Worm (Caenorhabditis elegans) whole organism, late embryonic: ENCODE results near the gene Y15E3A.4.
A peak's percentile ranks its signal among the peaks of the same experiment; 100 is the strongest.

ENCODE experiments used
- C38D4.7 ChIP-seq: fragments of 200-800 bp; sonication (Bioruptor generic); optimal IDR thresholded peaks from 2 replicates; lab custom pipeline; 2018; ENCODE audit warnings: mild to moderate bottlenecking, missing genetic modification characterization, moderate library complexity, missing compliant biosample characterization
- F13H6.1 ChIP-seq: sonication (generic microtip); optimal IDR thresholded peaks from 2 replicates; lab custom pipeline; 2016; ENCODE audit warnings: missing genetic modification characterization, missing compliant biosample characterization
- K09A11.1 ChIP-seq: sonication (generic microtip); optimal IDR thresholded peaks from 2 replicates; lab custom pipeline; 2017; ENCODE audit warnings: antibody characterized with exemption, mild to moderate bottlenecking, missing genetic modification characterization, missing compliant biosample characterization; ENCODE audit not compliant: insufficient read depth
- T23F11.4 ChIP-seq: fragments of 200-800 bp; sonication (Bioruptor generic); optimal IDR thresholded peaks from 2 replicates; lab custom pipeline; 2018; ENCODE audit warnings: mild to moderate bottlenecking, missing genetic modification characterization, missing compliant biosample characterization
- ahr-1 ChIP-seq: sonication (generic microtip); optimal IDR thresholded peaks from 2 replicates; lab custom pipeline; 2016; ENCODE audit warnings: missing genetic modification characterization, missing compliant biosample characterization
- ama-1 ChIP-seq: fragments of 150-350 bp; optimal IDR thresholded peaks from 2 replicates; lab custom pipeline; 2014
- ceh-14 ChIP-seq: sonication (generic microtip); optimal IDR thresholded peaks from 2 replicates; lab custom pipeline; 2016; ENCODE audit warnings: missing genotype, missing genetic modification characterization, missing compliant biosample characterization
- ceh-19 ChIP-seq: fragments of 200-800 bp; sonication (Bioruptor generic); optimal IDR thresholded peaks from 2 replicates; lab custom pipeline; 2018; ENCODE audit warnings: mild to moderate bottlenecking, missing genetic modification characterization, missing compliant biosample characterization
- ceh-24 ChIP-seq: sonication (generic microtip); optimal IDR thresholded peaks from 2 replicates; lab custom pipeline; 2016; ENCODE audit warnings: mild to moderate bottlenecking, missing genetic modification characterization, missing compliant biosample characterization
- ceh-31 ChIP-seq: sonication (generic microtip); optimal IDR thresholded peaks from 2 replicates; lab custom pipeline; 2016; ENCODE audit warnings: missing genetic modification characterization, missing compliant biosample characterization
- ceh-48 ChIP-seq: sonication (generic microtip); optimal IDR thresholded peaks from 2 replicates; lab custom pipeline; 2016; ENCODE audit warnings: missing genetic modification characterization, inconsistent platforms, missing compliant biosample characterization
- dmd-4 ChIP-seq: sonication (generic microtip); optimal IDR thresholded peaks from 2 replicates; lab custom pipeline; 2016; ENCODE audit warnings: borderline replicate concordance, missing genetic modification characterization, missing compliant biosample characterization
- ets-4 ChIP-seq: sonication (generic microtip); optimal IDR thresholded peaks from 2 replicates; lab custom pipeline; 2016; ENCODE audit warnings: missing genetic modification characterization, missing compliant biosample characterization
- gmeb-2 ChIP-seq: sonication (generic microtip); optimal IDR thresholded peaks from 2 replicates; lab custom pipeline; 2016; ENCODE audit warnings: missing genetic modification characterization, inconsistent platforms, missing compliant biosample characterization
- hlh-15 ChIP-seq: sonication (generic microtip); optimal IDR thresholded peaks from 2 replicates; lab custom pipeline; 2016; ENCODE audit warnings: missing genetic modification characterization, missing compliant biosample characterization
- hlh-8 ChIP-seq: sonication (generic microtip); optimal IDR thresholded peaks from 2 replicates; lab custom pipeline; 2016; ENCODE audit warnings: missing genotype, missing genetic modification characterization, missing compliant biosample characterization
- madf-2 ChIP-seq: sonication (generic microtip); optimal IDR thresholded peaks from 2 replicates; lab custom pipeline; 2017; ENCODE audit warnings: missing genetic modification characterization, missing compliant biosample characterization
- nfya-1 ChIP-seq: sonication (generic microtip); optimal IDR thresholded peaks from 2 replicates; lab custom pipeline; 2017; ENCODE audit warnings: missing genetic modification characterization, mild to moderate bottlenecking, missing compliant biosample characterization, antibody characterized with exemption, moderate library complexity
- nhr-11 ChIP-seq: fragments of 150-350 bp; optimal IDR thresholded peaks from 2 replicates; lab custom pipeline; 2014; ENCODE audit warnings: missing biosample characterization, missing genetic modification characterization
- npax-4 ChIP-seq: sonication (generic microtip); optimal IDR thresholded peaks from 2 replicates; lab custom pipeline; 2016; ENCODE audit warnings: missing genetic modification characterization, missing compliant biosample characterization
- pat-9 ChIP-seq: fragments of 200-800 bp; sonication (Bioruptor generic); optimal IDR thresholded peaks from 2 replicates; lab custom pipeline; 2018; ENCODE audit warnings: mild to moderate bottlenecking, missing genetic modification characterization, moderate library complexity, missing compliant biosample characterization
- pros-1 ChIP-seq: fragments of 150-350 bp; optimal IDR thresholded peaks from 2 replicates; lab custom pipeline; 2014; ENCODE audit warnings: missing biosample characterization, missing genetic modification reagents, missing genetic modification characterization
- ref-2 ChIP-seq: sonication (generic microtip); optimal IDR thresholded peaks from 2 replicates; lab custom pipeline; 2016; ENCODE audit warnings: missing genetic modification characterization, missing compliant biosample characterization
- rnt-1 ChIP-seq: sonication (generic microtip); optimal IDR thresholded peaks from 2 replicates; lab custom pipeline; 2016; ENCODE audit warnings: missing genetic modification characterization, missing compliant biosample characterization
- sox-4 ChIP-seq: sonication (generic microtip); optimal IDR thresholded peaks from 2 replicates; lab custom pipeline; 2017; ENCODE audit warnings: mild to moderate bottlenecking, missing genetic modification characterization, inconsistent platforms, missing compliant biosample characterization
- tbx-2 ChIP-seq: sonication (generic microtip); optimal IDR thresholded peaks from 2 replicates; lab custom pipeline; 2016; ENCODE audit warnings: missing genetic modification characterization, missing compliant biosample characterization
- unc-42 ChIP-seq: sonication (generic microtip); optimal IDR thresholded peaks from 2 replicates; lab custom pipeline; 2016; ENCODE audit warnings: missing genotype, missing genetic modification characterization, missing compliant biosample characterization
- ztf-16 ChIP-seq: sonication (generic microtip); optimal IDR thresholded peaks from 2 replicates; lab custom pipeline; 2017; ENCODE audit warnings: missing genetic modification characterization, missing compliant biosample characterization

The Y15E3A.4 gene

DNA sequence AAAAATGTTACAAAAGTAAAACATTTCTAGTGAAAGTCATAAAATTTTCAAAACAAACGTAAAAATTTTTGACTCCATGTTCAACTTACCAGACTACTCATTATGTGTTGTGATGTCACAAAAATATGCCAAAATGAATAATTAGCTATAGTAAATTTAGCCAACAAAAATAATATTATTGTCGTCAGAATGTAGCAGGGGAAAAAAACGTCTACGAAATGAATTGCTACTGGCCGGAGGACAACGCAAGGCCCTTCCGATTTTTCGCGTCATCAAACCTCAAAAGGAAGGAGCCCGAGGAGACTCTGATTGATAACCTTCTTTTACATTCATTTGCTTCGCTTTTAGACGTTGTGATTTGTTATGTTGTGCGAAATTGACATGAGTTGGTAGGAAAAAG lies 27.9 kb upstream of the Y15E3A.4 start, which contains the start of gene ser-2:
Gene ser-2, minus strand, starts transcription at position 101 of the 400 bp plus-strand sequence.
- no peak for TF ChIP-seq ets-4 (tag; lab: Kevin White, UChicago)

DNA sequence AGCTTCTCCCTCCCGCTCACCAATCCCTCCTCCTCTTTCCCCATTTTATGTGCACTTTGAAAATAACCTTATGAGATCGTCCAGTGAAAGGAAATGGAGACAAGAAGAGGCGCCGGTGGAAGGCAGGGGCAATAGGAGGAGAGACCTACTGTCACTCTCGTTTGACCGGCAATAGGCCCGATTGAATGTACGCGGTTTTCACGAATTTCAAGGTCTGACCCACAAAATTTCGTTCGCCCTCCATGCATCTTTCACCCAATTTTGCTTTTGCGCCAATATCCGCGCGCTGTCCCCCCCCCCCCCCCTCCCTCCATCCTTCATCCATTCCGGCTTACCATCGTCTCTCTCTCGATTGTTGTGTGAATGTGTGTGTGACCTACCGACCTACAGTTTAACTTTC lies 23.1 kb upstream of the Y15E3A.4 start:
- TF ChIP-seq T23F11.4 (GFP tag; lab: Kevin White, UChicago) (peak; percentile 12), hlh-8 (no peak), gmeb-2 (tag; lab: Kevin White, UChicago) (peak; percentile 6)

DNA sequence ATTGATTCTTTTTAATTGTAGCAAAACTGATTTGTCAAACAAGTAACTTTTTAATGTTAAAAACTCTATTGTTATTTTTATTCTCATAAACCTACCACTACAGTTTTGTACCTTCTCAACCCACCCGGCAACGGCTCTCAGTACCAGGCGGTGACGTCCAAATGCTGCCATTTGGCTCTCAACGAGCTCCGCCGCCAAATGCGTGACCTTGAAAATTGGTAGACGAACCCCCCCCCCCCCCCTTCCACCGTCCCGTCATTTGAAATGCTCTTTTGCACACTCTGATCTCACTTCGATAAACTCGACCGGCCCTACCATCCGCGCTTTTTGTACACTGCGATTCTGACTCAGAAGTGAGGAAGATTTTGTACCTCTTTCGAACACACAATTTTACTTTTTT lies 22.1 kb upstream of the Y15E3A.4 start:
- no peak for TF ChIP-seq K09A11.1
- TF ChIP-seq hlh-15 = no peak
- TF ChIP-seq T23F11.4 (GFP tag; lab: Kevin White, UChicago) = no peak
- TF ChIP-seq rnt-1 (tag; lab: Kevin White, UChicago) = no peak
- no peak for TF ChIP-seq ama-1 (lab: Kevin White, UChicago)
- no peak for TF ChIP-seq C38D4.7 (GFP tag; lab: Kevin White, UChicago)

DNA sequence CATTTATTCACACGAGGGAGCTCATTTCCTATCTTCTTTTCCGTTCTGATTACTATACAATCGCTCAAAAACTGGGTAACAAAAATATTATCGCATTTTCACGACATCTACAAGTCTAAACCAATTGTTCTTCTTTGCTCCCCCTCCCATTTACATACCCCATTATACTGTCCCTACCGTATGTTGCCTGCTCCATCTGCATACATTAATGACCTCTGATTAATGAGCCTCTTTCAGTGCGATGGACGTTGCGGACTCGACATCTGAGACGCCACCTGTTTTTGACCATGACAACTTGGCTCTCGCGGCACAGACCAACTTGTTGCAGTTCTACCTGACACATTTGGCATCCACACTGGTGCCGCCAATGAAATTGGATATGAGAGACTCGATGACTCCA lies 21.6 kb upstream of the Y15E3A.4 start, which contains the start of gene nhr-91:
Gene nhr-91, plus strand, starts transcription at position 232 of the 400 bp plus-strand sequence.
- no peak for TF ChIP-seq dmd-4 (tag; lab: Kevin White, UChicago)
- TF ChIP-seq tbx-2 (tag; lab: Kevin White, UChicago) = no peak

DNA sequence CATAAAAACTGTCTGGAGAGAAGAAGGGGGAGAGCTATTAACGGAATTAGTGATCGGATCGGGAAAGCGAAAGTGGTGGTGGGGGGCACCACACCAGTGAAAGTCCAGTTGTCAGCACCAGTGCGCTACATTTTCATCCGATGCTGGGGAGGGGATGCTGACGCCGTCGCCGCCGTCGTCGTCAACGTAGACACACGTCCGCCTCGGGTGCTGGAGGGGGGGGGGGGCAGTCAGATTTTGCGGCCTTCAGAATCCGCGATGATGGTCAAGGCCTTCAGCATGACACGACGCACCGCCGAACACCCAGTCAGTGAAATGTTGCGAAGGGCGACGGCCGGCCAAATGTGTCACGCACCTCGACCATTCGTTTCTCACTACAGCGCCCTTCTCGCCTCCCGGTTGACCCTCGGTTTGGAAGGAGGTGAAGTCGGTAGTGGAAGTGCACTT lies 20.4 kb upstream of the Y15E3A.4 start:
- peak; percentile 21 for TF ChIP-seq rnt-1 (tag; lab: Kevin White, UChicago)
- no peak for TF ChIP-seq K09A11.1
- TF ChIP-seq F13H6.1 (tag; lab: Kevin White, UChicago) = no peak
- peak; percentile 59 for TF ChIP-seq pros-1 (tag; lab: Kevin White, UChicago)
- peak; percentile 14 for TF ChIP-seq ceh-31 (tag; lab: Kevin White, UChicago)
- no peak for TF ChIP-seq hlh-15
- peak; percentile 12 for TF ChIP-seq madf-2 (tag; lab: Kevin White, UChicago)
- TF ChIP-seq ref-2 (tag; lab: Kevin White, UChicago) = peak; percentile 70
- no peak for TF ChIP-seq ahr-1 (tag; lab: Kevin White, UChicago)

DNA sequence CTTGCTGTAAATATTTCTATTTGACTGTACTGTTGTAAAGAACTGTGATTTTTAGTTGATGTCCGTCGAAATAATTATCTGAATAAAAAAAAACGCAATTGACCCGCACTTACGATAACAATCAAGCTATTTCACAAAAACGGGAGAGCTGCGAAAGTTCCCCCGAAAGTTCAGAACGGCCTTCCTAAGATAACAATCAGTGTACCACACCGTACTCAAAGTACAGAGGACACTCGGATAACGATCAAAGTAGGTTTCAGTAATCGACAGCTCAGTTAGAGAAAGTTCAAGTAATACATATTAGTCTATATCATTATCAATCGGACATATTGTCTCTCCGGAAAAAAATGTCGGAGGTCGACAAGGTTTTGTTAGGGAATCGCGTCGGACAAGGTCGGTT lies 19.8 kb upstream of the Y15E3A.4 start:
- no peak for TF ChIP-seq pros-1 (tag; lab: Kevin White, UChicago)
- TF ChIP-seq hlh-15 = no peak
- no peak for TF ChIP-seq hlh-8
- no peak for TF ChIP-seq sox-4 (tag; lab: Kevin White, UChicago)
- no peak for TF ChIP-seq ceh-48 (tag; lab: Kevin White, UChicago)
- no peak for TF ChIP-seq pat-9
- TF ChIP-seq nfya-1 = no peak
- TF ChIP-seq ceh-19 (GFP tag; lab: Kevin White, UChicago) = no peak
- TF ChIP-seq dmd-4 (tag; lab: Kevin White, UChicago) = no peak
- TF ChIP-seq gmeb-2 (tag; lab: Kevin White, UChicago) = no peak
- TF ChIP-seq, all 69 proteins: peak for 0

DNA sequence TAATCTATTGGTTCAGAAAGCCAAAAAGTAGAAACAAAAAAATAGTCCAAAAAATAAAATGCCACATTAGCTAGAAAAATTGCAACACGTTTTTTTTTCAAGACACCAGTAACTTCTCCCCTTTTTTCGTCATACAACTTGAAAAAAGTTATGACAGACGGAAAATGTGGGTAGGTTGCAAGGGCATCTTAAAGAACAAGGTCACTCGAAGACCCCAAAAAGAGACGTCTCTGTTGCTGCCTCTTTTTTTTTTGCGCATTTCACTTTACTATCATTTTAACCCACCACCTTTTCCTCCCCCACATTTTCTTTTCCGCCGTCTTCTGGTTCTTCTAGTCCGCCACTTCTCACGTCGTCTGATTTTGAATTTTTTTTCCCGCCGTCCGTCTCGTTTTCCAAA lies 18.7 kb upstream of the Y15E3A.4 start:
- TF ChIP-seq ceh-14 (tag; lab: Kevin White, UChicago) = no peak
- no peak for TF ChIP-seq nhr-11 (tag; lab: Kevin White, UChicago)
- no peak for TF ChIP-seq gmeb-2 (tag; lab: Kevin White, UChicago)
- TF ChIP-seq ztf-16 (tag; lab: Kevin White, UChicago) = no peak
- no peak for TF ChIP-seq npax-4 (tag; lab: Kevin White, UChicago)
- TF ChIP-seq dmd-4 (tag; lab: Kevin White, UChicago) = no peak
- TF ChIP-seq unc-42 = no peak

DNA sequence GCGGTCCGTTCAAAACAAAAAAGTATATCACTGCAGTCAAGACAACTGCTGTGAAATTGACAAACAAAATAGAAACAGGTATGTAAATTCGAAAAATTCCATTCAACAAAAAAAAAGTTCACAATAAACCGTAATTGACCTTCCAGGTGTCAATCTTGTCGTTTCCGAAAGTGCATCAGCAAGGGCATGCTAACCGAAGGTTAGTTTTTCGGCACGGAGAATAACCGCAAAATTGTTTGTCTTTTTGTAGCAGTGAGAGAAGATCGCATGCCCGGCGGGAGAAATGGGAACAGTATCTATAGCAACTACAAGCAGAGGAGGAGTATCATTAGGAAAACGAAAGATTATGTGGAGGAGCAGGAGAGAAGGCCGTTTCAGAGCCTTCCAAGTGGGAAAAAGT lies 18.1 kb upstream of the Y15E3A.4 start:
- TF ChIP-seq rnt-1 (tag; lab: Kevin White, UChicago) = no peak
- no peak for TF ChIP-seq hlh-8
- TF ChIP-seq unc-42 = no peak
- no peak for TF ChIP-seq ceh-24
